Fruit fly (Drosophila melanogaster) whole organism, prepupa: ENCODE measurements around the gene CG11674.

ENCODE experiments used
- Blimp-1 ChIP-seq: fragments of 200-800 bp; sonication (Bioruptor generic); optimal IDR thresholded peaks from 3 replicates; lab custom pipeline; 2017; ENCODE audit warnings: missing biosample characterization, missing genetic modification characterization, mild to moderate bottlenecking, moderate library complexity, missing genetic modification reagents
- CG10631 ChIP-seq: fragments of 200-800 bp; sonication (Bioruptor generic); optimal IDR thresholded peaks from 2 replicates; lab custom pipeline; 2016; ENCODE audit warnings: missing biosample characterization, missing genetic modification characterization
- CG10669 ChIP-seq: fragments of 200-800 bp; sonication (Bioruptor generic); optimal IDR thresholded peaks from 3 replicates; lab custom pipeline; 2018; ENCODE audit warnings: missing biosample characterization, mild to moderate bottlenecking, missing genetic modification characterization, moderate library complexity
- CG11294 ChIP-seq: fragments of 200-800 bp; sonication (Bioruptor generic); IDR thresholded peaks from 2 replicates; pipeline ENCODE4 v1.3.6; 2022; ENCODE audit warnings: missing biosample characterization, missing genetic modification characterization
- CG11902 ChIP-seq: fragments of 200-800 bp; sonication (Bioruptor generic); optimal IDR thresholded peaks from 3 replicates; lab custom pipeline; 2016; ENCODE audit warnings: missing biosample characterization, missing genetic modification characterization
- CG15336 ChIP-seq: fragments of 200-800 bp; sonication (Bioruptor generic); IDR thresholded peaks from 2 replicates; pipeline ENCODE4 v1.3.6; 2022; ENCODE audit warnings: missing biosample characterization, missing genetic modification characterization
- CG3032 ChIP-seq: fragments of 200-800 bp; optimal IDR thresholded peaks from 2 replicates; lab custom pipeline; 2019; ENCODE audit warnings: missing biosample characterization, mild to moderate bottlenecking, missing genetic modification characterization, moderate library complexity
- CG32006 ChIP-seq: fragments of 200-800 bp; sonication (Bioruptor generic); optimal IDR thresholded peaks from 3 replicates; lab custom pipeline; 2017; ENCODE audit warnings: missing biosample characterization, mild to moderate bottlenecking, missing genetic modification characterization
- CG3919 ChIP-seq: fragments of 200-800 bp; sonication (Bioruptor generic); optimal IDR thresholded peaks from 3 replicates; lab custom pipeline; 2016; ENCODE audit warnings: missing biosample characterization, missing genetic modification characterization
- CG4318 ChIP-seq: fragments of 200-800 bp; sonication (Bioruptor generic); optimal IDR thresholded peaks from 3 replicates; lab custom pipeline; 2017; ENCODE audit warnings: missing biosample characterization, mild to moderate bottlenecking, missing genetic modification characterization
- CG6163 ChIP-seq: fragments of 200-800 bp; sonication (Bioruptor generic); IDR thresholded peaks from 3 replicates; pipeline ENCODE4 v1.3.6; 2022; ENCODE audit warnings: missing biosample characterization, missing genetic modification characterization
- CG6276 ChIP-seq: fragments of 200-800 bp; sonication (Bioruptor generic); optimal IDR thresholded peaks from 2 replicates; lab custom pipeline; 2017; ENCODE audit warnings: missing biosample characterization, mild to moderate bottlenecking, missing genetic modification characterization
- CG6792 ChIP-seq: fragments of 200-800 bp; sonication (Bioruptor generic); optimal IDR thresholded peaks from 3 replicates; lab custom pipeline; 2016; ENCODE audit warnings: missing biosample characterization, missing genetic modification characterization
- CG6808 ChIP-seq: fragments of 200-800 bp; sonication (Bioruptor generic); optimal IDR thresholded peaks from 3 replicates; lab custom pipeline; 2017; ENCODE audit warnings: missing biosample characterization, missing genetic modification characterization, mild to moderate bottlenecking, moderate library complexity, missing genetic modification reagents
- CG7368 ChIP-seq: fragments of 200-800 bp; sonication (Bioruptor generic); optimal IDR thresholded peaks from 3 replicates; lab custom pipeline; 2016; ENCODE audit warnings: missing biosample characterization, missing genetic modification characterization
- CG8119 ChIP-seq: fragments of 200-800 bp; sonication (Bioruptor generic); IDR thresholded peaks from 3 replicates; pipeline ENCODE4 v1.3.6; 2022; ENCODE audit warnings: missing biosample characterization, missing genetic modification characterization
- CG8319 ChIP-seq: fragments of 200-800 bp; sonication (Bioruptor generic); optimal IDR thresholded peaks from 3 replicates; lab custom pipeline; 2016; ENCODE audit warnings: missing biosample characterization, missing genetic modification characterization
- CG8632 ChIP-seq: fragments of 200-800 bp; sonication (Bioruptor generic); optimal IDR thresholded peaks from 3 replicates; lab custom pipeline; 2016; ENCODE audit warnings: missing biosample characterization, missing genetic modification characterization
- CG9139 ChIP-seq: fragments of 200-800 bp; sonication (Bioruptor generic); optimal IDR thresholded peaks from 3 replicates; lab custom pipeline; 2017; ENCODE audit warnings: missing biosample characterization, mild to moderate bottlenecking, missing genetic modification characterization
- Eip78C ChIP-seq: fragments of 200-800 bp; sonication (Bioruptor generic); peaks from one replicate; lab custom pipeline; 2016; ENCODE audit warnings: missing biosample characterization, missing genetic modification characterization
- Eip93F ChIP-seq: fragments of 200-800 bp; sonication (Bioruptor generic); optimal IDR thresholded peaks from 2 replicates; lab custom pipeline; 2016; ENCODE audit warnings: missing biosample characterization, mild to moderate bottlenecking, missing genetic modification characterization
- Ets21C ChIP-seq: fragments of 200-800 bp; sonication (Bioruptor generic); optimal IDR thresholded peaks from 3 replicates; lab custom pipeline; 2016; ENCODE audit warnings: missing biosample characterization, missing genetic modification characterization
- Ets96B ChIP-seq: fragments of 200-800 bp; optimal IDR thresholded peaks from 2 replicates; lab custom pipeline; 2019; ENCODE audit warnings: missing biosample characterization, mild to moderate bottlenecking, missing genetic modification characterization, moderate library complexity
- Gug ChIP-seq: fragments of 200-800 bp; sonication (Bioruptor generic); IDR thresholded peaks from 2 replicates; pipeline ENCODE4 v1.3.6; 2022; ENCODE audit warnings: missing biosample characterization, missing genetic modification characterization
- Hr38 ChIP-seq: sonication (Bioruptor generic); optimal IDR thresholded peaks from 2 replicates; lab custom pipeline; 2016; ENCODE audit warnings: missing biosample characterization, missing genetic modification characterization
- Hr39 ChIP-seq: fragments of 200-800 bp; sonication (Bioruptor generic); optimal IDR thresholded peaks from 2 replicates; lab custom pipeline; 2016; ENCODE audit warnings: missing biosample characterization, missing genetic modification characterization
- Hr4 ChIP-seq: fragments of 200-800 bp; sonication (Bioruptor generic); optimal IDR thresholded peaks from 3 replicates; lab custom pipeline; 2016; ENCODE audit warnings: missing biosample characterization, missing genetic modification characterization
- Lpt ChIP-seq: fragments of 200-800 bp; sonication (Bioruptor generic); optimal IDR thresholded peaks from 3 replicates; lab custom pipeline; 2016; ENCODE audit warnings: missing biosample characterization, missing genetic modification characterization
- Met ChIP-seq: fragments of 200-800 bp; sonication (Bioruptor generic); optimal IDR thresholded peaks from 3 replicates; lab custom pipeline; 2016; ENCODE audit warnings: missing biosample characterization, missing genetic modification characterization
- OdsH ChIP-seq: fragments of 200-800 bp; sonication (Bioruptor generic); optimal IDR thresholded peaks from 3 replicates; lab custom pipeline; 2016; ENCODE audit warnings: missing biosample characterization, missing genetic modification characterization
- Smox ChIP-seq: fragments of 200-800 bp; sonication (Bioruptor generic); optimal IDR thresholded peaks from 3 replicates; lab custom pipeline; 2016; ENCODE audit warnings: missing biosample characterization, missing genetic modification characterization
- Sox102F ChIP-seq: fragments of 200-800 bp; sonication (Bioruptor generic); optimal IDR thresholded peaks from 2 replicates; lab custom pipeline; 2016; ENCODE audit warnings: missing biosample characterization, mild to moderate bottlenecking, missing genetic modification characterization
- Sox15 ChIP-seq: fragments of 200-800 bp; sonication (Bioruptor generic); optimal IDR thresholded peaks from 3 replicates; lab custom pipeline; 2016; ENCODE audit warnings: missing biosample characterization, missing genetic modification characterization
- achi ChIP-seq: fragments of 200-800 bp; sonication (Bioruptor generic); optimal IDR thresholded peaks from 3 replicates; lab custom pipeline; 2016; ENCODE audit warnings: missing biosample characterization, missing genetic modification characterization
- acj6 ChIP-seq: fragments of 200-800 bp; sonication (Bioruptor generic); optimal IDR thresholded peaks from 3 replicates; lab custom pipeline; 2016; ENCODE audit warnings: missing biosample characterization, missing genetic modification characterization
- cyc ChIP-seq: fragments of 200-800 bp; sonication (Bioruptor generic); optimal IDR thresholded peaks from 3 replicates; lab custom pipeline; 2016; ENCODE audit warnings: missing biosample characterization, missing genetic modification characterization
- dsx ChIP-seq: fragments of 200-800 bp; optimal IDR thresholded peaks from 3 replicates; lab custom pipeline; 2019; ENCODE audit warnings: missing biosample characterization, mild to moderate bottlenecking, missing genetic modification characterization, moderate library complexity; ENCODE audit not compliant: poor library complexity, severe bottlenecking
- eg ChIP-seq: fragments of 200-800 bp; sonication (Bioruptor generic); IDR thresholded peaks from 3 replicates; pipeline ENCODE4 v1.3.6; 2022; ENCODE audit warnings: missing biosample characterization, missing genetic modification characterization
- esn ChIP-seq: fragments of 200-800 bp; sonication (Bioruptor generic); optimal IDR thresholded peaks from 2 replicates; lab custom pipeline; 2016; ENCODE audit warnings: missing biosample characterization, mild to moderate bottlenecking, missing genetic modification characterization, moderate library complexity
- fd85E ChIP-seq: fragments of 200-800 bp; sonication (Bioruptor generic); optimal IDR thresholded peaks from 3 replicates; lab custom pipeline; 2016; ENCODE audit warnings: missing biosample characterization, missing genetic modification characterization
- net ChIP-seq: fragments of 200-800 bp; sonication (Bioruptor generic); optimal IDR thresholded peaks from 3 replicates; lab custom pipeline; 2016; ENCODE audit warnings: missing biosample characterization, missing genetic modification characterization
- salr ChIP-seq, 2 experiments: fragments of 200-800 bp; sonication (Bioruptor generic); optimal IDR thresholded peaks; 3 replicates each; lab custom pipeline; 2016 to 2018; ENCODE audit warnings: missing biosample characterization in 2 of 2, missing genetic modification characterization in 2 of 2, mild to moderate bottlenecking in 1 of 2
- ss ChIP-seq, 2 experiments: fragments of 200-800 bp; sonication (Bioruptor generic); optimal IDR thresholded peaks; 2 replicates in 1 of 2; 3 replicates in 1 of 2; lab custom pipeline; 2017 to 2018; ENCODE audit warnings: mild to moderate bottlenecking in 2 of 2, missing biosample characterization in 2 of 2, missing genetic modification characterization in 2 of 2, moderate library complexity in 1 of 2
- svp ChIP-seq: fragments of 200-800 bp; sonication (Bioruptor generic); peaks from one replicate; lab custom pipeline; 2016; ENCODE audit warnings: missing biosample characterization, missing genetic modification characterization
- vri ChIP-seq: fragments of 200-800 bp; sonication (Bioruptor generic); optimal IDR thresholded peaks from 3 replicates; lab custom pipeline; 2016; ENCODE audit warnings: missing biosample characterization, mild to moderate bottlenecking, missing genetic modification characterization

CG11674 gene

dm6 chrX:14242941-14243736, 17.5 kb upstream of the CG11674 start, which contains the start of gene CG32599:
CG32599 (plus strand) TSS chrX:14243686.
- TF ChIP-seq CG7368 (GFP tag; lab: Kevin White, UChicago), result no peak
- TF ChIP-seq net, result no peak
- peak; percentile 41; the same call in 1 of the 3 replicates for TF ChIP-seq CG6163
- peak; percentile 62; the same call in 2 of the 3 replicates for TF ChIP-seq eg (GFP tag; lab: Robert Waterston, UW)
- peak; percentile 4 for TF ChIP-seq Eip93F
- TF ChIP-seq CG10631, result peak; percentile 36
- TF ChIP-seq CG3032, result peak; percentile 23
- TF ChIP-seq Ets96B (tag; lab: Kevin White, UChicago), result peak; percentile 14
- TF ChIP-seq OdsH, result peak; percentile 3
- TF ChIP-seq svp (GFP tag; lab: Kevin White, UChicago), result no peak
- peak; percentile 13 for TF ChIP-seq CG6792 (GFP tag; lab: Kevin White, UChicago)
- peak; percentile 1 for TF ChIP-seq Smox
- TF ChIP-seq achi, result peak; percentile 15
- no peak for TF ChIP-seq CG4318 (GFP tag; lab: Kevin White, UChicago)
- peak; percentile 39 for TF ChIP-seq Eip78C
- no peak for TF ChIP-seq Lpt (GFP tag; lab: Kevin White, UChicago)
- peak; percentile 11 for TF ChIP-seq acj6 (GFP tag; lab: Kevin White, UChicago)
- no peak for TF ChIP-seq CG11902 (GFP tag; lab: Kevin White, UChicago)
- no peak for TF ChIP-seq ss (GFP tag; optimal IDR thresholded peaks at IDR 0.05; lab: Kevin White, UChicago)
- TF ChIP-seq CG32006, result no peak
- TF ChIP-seq Sox102F (GFP tag; lab: Kevin White, UChicago), result no peak
- TF ChIP-seq esn, result no peak
- TF ChIP-seq CG8632 (GFP tag; lab: Kevin White, UChicago), result peak; percentile 19

dm6 chrX:14242479-14242878, 16.8 kb upstream of the CG11674 start, which contains the start of gene mRNA-cap:
mRNA-cap (minus strand) TSS chrX:14242822.
- no peak for TF ChIP-seq dsx (GFP tag; lab: Kevin White, UChicago)
- TF ChIP-seq cyc, result no peak
- no peak for TF ChIP-seq Hr4 (GFP tag; lab: Kevin White, UChicago)
- no peak for TF ChIP-seq CG3919 (GFP tag; lab: Kevin White, UChicago)
- TF ChIP-seq esn, result no peak
- no peak for TF ChIP-seq svp (GFP tag; lab: Kevin White, UChicago)
- TF ChIP-seq CG8632 (GFP tag; lab: Kevin White, UChicago), result no peak
- no peak for TF ChIP-seq Hr39 (GFP tag; lab: Kevin White, UChicago)
- no peak for TF ChIP-seq CG15336

- TF ChIP-seq fd85E (GFP tag; lab: Kevin White, UChicago) (no peak), Sox15 (GFP tag; lab: Kevin White, UChicago) (peak; percentile 91), acj6 (GFP tag; lab: Kevin White, UChicago) (peak; percentile 94), CG10669 (GFP tag; lab: Kevin White, UChicago) (peak; percentile 84), CG8632 (GFP tag; lab: Kevin White, UChicago) (peak; percentile 83), Gug (GFP tag; lab: Robert Waterston, UW) (peak; percentile 77), CG10631 (peak; percentile 93), Met (GFP tag; lab: Kevin White, UChicago) (peak; percentile 91), CG6276 (GFP tag; lab: Kevin White, UChicago) (peak; percentile 75), Ets21C (GFP tag; lab: Kevin White, UChicago) (peak; percentile 91), Hr38 (peak; percentile 47), Eip78C (peak; percentile 96), CG6808 (peak; percentile 81), achi (peak; percentile 88), Hr39 (GFP tag; lab: Kevin White, UChicago) (peak; percentile 94), CG8319 (peak; percentile 87), Blimp-1 (peak; percentile 68), CG11902 (GFP tag; lab: Kevin White, UChicago) (peak; percentile 88), CG3919 (GFP tag; lab: Kevin White, UChicago) (peak; percentile 92), ss (GFP tag; optimal IDR thresholded peaks at IDR 0.05; lab: Kevin White, UChicago) (peak; percentile 67 to 82), CG6163 (peak; percentile 90), svp (GFP tag; lab: Kevin White, UChicago) (peak; percentile 96), CG8119 (GFP tag; lab: Robert Waterston, UW) (peak; percentile 85), eg (GFP tag; lab: Robert Waterston, UW) (peak; percentile 89), CG9139 (peak; percentile 43), CG6792 (GFP tag; lab: Kevin White, UChicago) (peak; percentile 84), vri (GFP tag; lab: Kevin White, UChicago) (no peak), salr (GFP tag; optimal IDR thresholded peaks at IDR 0.05; lab: Kevin White, UChicago) (peak; percentile 73 to 89), CG11294 (GFP tag; lab: Robert Waterston, UW) (peak; percentile 80), Eip93F (peak; percentile 68)
These were observed 12.3 kb upstream of the CG11674 start, which contains the start of the genes Fbxl4 and Dus2 for dm6 chrX:14237873-14238394. Fbxl4 (minus strand) TSS chrX:14237923. Dus2 (plus strand) TSS chrX:14237988.
